Fruit fly (Drosophila melanogaster) whole organism, embryonic: ENCODE results near the gene c12.2.
A peak's percentile ranks its signal among the peaks of the same experiment; 100 is the strongest.

ENCODE experiments used
- Asciz ChIP-seq: fragments of 200-800 bp; sonication (Bioruptor generic); optimal IDR thresholded peaks from 2 replicates; lab custom pipeline; 2017; ENCODE audit warnings: missing biosample characterization, mild to moderate bottlenecking, missing genetic modification characterization, missing genetic modification reagents
- Atf3 ChIP-seq: fragments of 200-800 bp; sonication (Bioruptor generic); optimal IDR thresholded peaks from 3 replicates; lab custom pipeline; 2016; ENCODE audit warnings: missing biosample characterization, missing genetic modification characterization
- B-H1 ChIP-seq: fragments of 200-800 bp; sonication (Bioruptor generic); IDR thresholded peaks from 3 replicates; pipeline ENCODE4 v1.3.6; 2022; ENCODE audit warnings: missing biosample characterization, missing genetic modification characterization
- CG11093 ChIP-seq: fragments of 200-800 bp; sonication (Bioruptor generic); IDR thresholded peaks from 3 replicates; pipeline ENCODE4 v1.3.6; 2022; ENCODE audit warnings: missing biosample characterization, missing genetic modification characterization
- CG11723 ChIP-seq: fragments of 200-800 bp; sonication (Bioruptor generic); optimal IDR thresholded peaks from 2 replicates; lab custom pipeline; 2017; ENCODE audit warnings: missing biosample characterization, mild to moderate bottlenecking, missing genetic modification characterization
- CG12071 ChIP-seq: fragments of 200-800 bp; sonication (Bioruptor generic); optimal IDR thresholded peaks from 3 replicates; lab custom pipeline; 2018; ENCODE audit warnings: missing biosample characterization, mild to moderate bottlenecking, missing genetic modification characterization
- CG12299 ChIP-seq: fragments of 200-800 bp; sonication (Bioruptor generic); optimal IDR thresholded peaks from 2 replicates; lab custom pipeline; 2018; ENCODE audit warnings: missing biosample characterization, mild to moderate bottlenecking, missing genetic modification characterization
- CG1233 ChIP-seq: fragments of 200-800 bp; sonication (Bioruptor generic); optimal IDR thresholded peaks from 4 replicates; lab custom pipeline; 2018; ENCODE audit warnings: missing biosample characterization, mild to moderate bottlenecking, missing genetic modification characterization
- CG13296 ChIP-seq: fragments of 200-800 bp; sonication (Bioruptor generic); optimal IDR thresholded peaks from 3 replicates; lab custom pipeline; 2018; ENCODE audit warnings: missing biosample characterization, mild to moderate bottlenecking, missing genetic modification characterization
- CG17802 ChIP-seq: fragments of 200-800 bp; sonication (Bioruptor generic); optimal IDR thresholded peaks from 2 replicates; lab custom pipeline; 2018; ENCODE audit warnings: missing biosample characterization, mild to moderate bottlenecking, missing genetic modification characterization, moderate library complexity
- CG1792 ChIP-seq: fragments of 200-800 bp; sonication (Bioruptor generic); optimal IDR thresholded peaks from 2 replicates; lab custom pipeline; 2016; ENCODE audit warnings: missing biosample characterization, missing genetic modification characterization
- CG1832 ChIP-seq: fragments of 200-800 bp; sonication (Bioruptor generic); optimal IDR thresholded peaks from 2 replicates; lab custom pipeline; 2017; ENCODE audit warnings: missing biosample characterization, mild to moderate bottlenecking, missing genetic modification characterization, inconsistent platforms
- CG18599 ChIP-seq: fragments of 200-800 bp; sonication (Bioruptor generic); optimal IDR thresholded peaks from 3 replicates; lab custom pipeline; 2017; ENCODE audit warnings: missing biosample characterization, missing genetic modification characterization, mild to moderate bottlenecking, moderate library complexity, missing genetic modification reagents
- CG2116 ChIP-seq: fragments of 200-800 bp; sonication (Bioruptor generic); optimal IDR thresholded peaks from 3 replicates; lab custom pipeline; 2018; ENCODE audit warnings: missing biosample characterization, mild to moderate bottlenecking, missing genetic modification characterization
- CG2712 ChIP-seq: fragments of 200-800 bp; optimal IDR thresholded peaks from 3 replicates; lab custom pipeline; 2019; ENCODE audit warnings: missing biosample characterization, mild to moderate bottlenecking, missing genetic modification characterization, moderate library complexity
- CG34224 ChIP-seq: fragments of 200-800 bp; sonication (Bioruptor generic); IDR thresholded peaks from 3 replicates; pipeline ENCODE4 v1.3.6; 2022; ENCODE audit warnings: missing biosample characterization, missing genetic modification characterization; ENCODE audit not compliant: partially characterized antibody
- CG6689 ChIP-seq: fragments of 200-800 bp; sonication (Bioruptor generic); IDR thresholded peaks from 2 replicates; pipeline ENCODE4 v1.3.6; 2022; ENCODE audit warnings: missing biosample characterization, missing genetic modification characterization
- CG6791 ChIP-seq: fragments of 200-800 bp; sonication (Bioruptor generic); IDR thresholded peaks from 3 replicates; pipeline ENCODE4 v1.3.6; 2022; ENCODE audit warnings: missing biosample characterization, missing genetic modification characterization; ENCODE audit not compliant: partially characterized antibody
- CG7963 ChIP-seq: fragments of 200-800 bp; sonication (Bioruptor generic); IDR thresholded peaks from 3 replicates; pipeline ENCODE4 v1.3.6; 2022; ENCODE audit warnings: missing biosample characterization, missing genetic modification characterization; ENCODE audit not compliant: partially characterized antibody
- CG8290 ChIP-seq, 3 experiments: fragments of 200-800 bp; sonication (Bioruptor generic); optimal IDR thresholded peaks; 2 replicates each; lab custom pipeline; 2016 to 2019; ENCODE audit warnings: missing biosample characterization in 3 of 3, missing genetic modification characterization in 3 of 3, mild to moderate bottlenecking in 2 of 3, moderate library complexity in 1 of 3
- CG9727 ChIP-seq: fragments of 200-800 bp; sonication (Bioruptor generic); optimal IDR thresholded peaks from 3 replicates; lab custom pipeline; 2017; ENCODE audit warnings: missing biosample characterization, mild to moderate bottlenecking, missing genetic modification characterization
- CHES-1-like ChIP-seq: fragments of 200-800 bp; sonication (Bioruptor generic); optimal IDR thresholded peaks from 2 replicates; lab custom pipeline; 2016; ENCODE audit warnings: missing biosample characterization, missing genetic modification characterization
- CrebB ChIP-seq: fragments of 200-800 bp; sonication (Bioruptor generic); optimal IDR thresholded peaks from 3 replicates; lab custom pipeline; 2018; ENCODE audit warnings: missing biosample characterization, mild to moderate bottlenecking, missing genetic modification characterization
- E2f2 ChIP-seq: fragments of 200-800 bp; sonication (Bioruptor generic); IDR thresholded peaks from 2 replicates; pipeline ENCODE4 v1.3.6; 2022; ENCODE audit warnings: missing biosample characterization, missing genetic modification characterization
- ERR ChIP-seq: fragments of 200-800 bp; sonication (Bioruptor generic); optimal IDR thresholded peaks from 2 replicates; lab custom pipeline; 2016; ENCODE audit warnings: missing biosample characterization, missing genetic modification characterization
- Ets97D ChIP-seq: fragments of 200-800 bp; sonication (Bioruptor generic); optimal IDR thresholded peaks from 3 replicates; lab custom pipeline; 2016; ENCODE audit warnings: missing biosample characterization, missing genetic modification characterization
- HLH4C ChIP-seq: fragments of 200-800 bp; sonication (Bioruptor generic); IDR thresholded peaks from 3 replicates; pipeline ENCODE4 v1.3.6; 2022; ENCODE audit warnings: missing biosample characterization, missing genetic modification characterization; ENCODE audit not compliant: partially characterized antibody
- Hsf ChIP-seq: fragments of 200-800 bp; sonication (Bioruptor generic); optimal IDR thresholded peaks from 3 replicates; lab custom pipeline; 2016; ENCODE audit warnings: missing biosample characterization, missing genetic modification characterization
- Lim3 ChIP-seq: fragments of 200-800 bp; sonication (Bioruptor generic); IDR thresholded peaks from 2 replicates; pipeline ENCODE4 v1.3.6; 2022; ENCODE audit warnings: missing biosample characterization, missing genetic modification characterization
- Mes4 ChIP-seq: fragments of 200-800 bp; sonication (Bioruptor generic); optimal IDR thresholded peaks from 2 replicates; lab custom pipeline; 2016; ENCODE audit warnings: missing biosample characterization, missing genetic modification characterization
- Myb ChIP-seq: fragments of 200-800 bp; sonication (Bioruptor generic); optimal IDR thresholded peaks from 2 replicates; lab custom pipeline; 2016; ENCODE audit warnings: missing biosample characterization, missing genetic modification characterization
- Neu2 ChIP-seq: fragments of 200-800 bp; sonication (Bioruptor generic); optimal IDR thresholded peaks from 3 replicates; lab custom pipeline; 2016; ENCODE audit warnings: missing biosample characterization, missing genetic modification characterization, borderline replicate concordance
- Nf-YA ChIP-seq: fragments of 200-800 bp; sonication (Bioruptor generic); IDR thresholded peaks from 2 replicates; pipeline ENCODE4 v1.3.6; 2022; ENCODE audit warnings: missing biosample characterization, missing genetic modification characterization
- Vsx1 ChIP-seq: fragments of 200-800 bp; sonication (Bioruptor generic); optimal IDR thresholded peaks from 2 replicates; lab custom pipeline; 2017; ENCODE audit warnings: missing biosample characterization, mild to moderate bottlenecking, missing genetic modification characterization, missing genetic modification reagents
- amos ChIP-seq: fragments of 200-800 bp; sonication (Bioruptor generic); IDR thresholded peaks from 2 replicates; pipeline ENCODE4 v1.3.6; 2022; ENCODE audit warnings: missing biosample characterization, missing genetic modification characterization; ENCODE audit not compliant: partially characterized antibody
- ato ChIP-seq: fragments of 200-800 bp; sonication (Bioruptor generic); IDR thresholded peaks from 2 replicates; pipeline ENCODE4 v1.3.6; 2022; ENCODE audit warnings: missing biosample characterization, missing genetic modification characterization; ENCODE audit not compliant: partially characterized antibody
- az2 ChIP-seq: fragments of 200-800 bp; sonication (Bioruptor generic); optimal IDR thresholded peaks from 3 replicates; lab custom pipeline; 2016; ENCODE audit warnings: missing biosample characterization, missing genetic modification characterization
- cas ChIP-seq: fragments of 200-800 bp; sonication (Bioruptor generic); IDR thresholded peaks from 2 replicates; pipeline ENCODE4 v1.3.6; 2022; ENCODE audit warnings: missing biosample characterization, missing genetic modification characterization
- ems ChIP-seq: fragments of 200-800 bp; sonication (Bioruptor generic); optimal IDR thresholded peaks from 3 replicates; lab custom pipeline; 2016; ENCODE audit warnings: missing biosample characterization, missing genetic modification characterization
- ewg ChIP-seq: fragments of 200-800 bp; sonication (Bioruptor generic); optimal IDR thresholded peaks from 3 replicates; lab custom pipeline; 2017; ENCODE audit warnings: mild to moderate bottlenecking, missing biosample characterization, missing genetic modification reagents, missing genetic modification characterization
- gsb ChIP-seq: fragments of 200-800 bp; sonication (Bioruptor generic); IDR thresholded peaks from 2 replicates; pipeline ENCODE4 v1.3.6; 2022; ENCODE audit warnings: missing biosample characterization, missing genetic modification characterization
- lab ChIP-seq: fragments of 200-800 bp; sonication (Bioruptor generic); optimal IDR thresholded peaks from 3 replicates; lab custom pipeline; 2017; ENCODE audit warnings: missing biosample characterization, missing genetic modification characterization, mild to moderate bottlenecking, moderate library complexity, missing genetic modification reagents
- maf-S ChIP-seq: fragments of 200-800 bp; sonication (Bioruptor generic); optimal IDR thresholded peaks from 2 replicates; lab custom pipeline; 2016; ENCODE audit warnings: missing biosample characterization, missing genetic modification characterization
- odd ChIP-seq: fragments of 200-800 bp; sonication (Bioruptor generic); optimal IDR thresholded peaks from 2 replicates; lab custom pipeline; 2017; ENCODE audit warnings: missing biosample characterization, mild to moderate bottlenecking, missing genetic modification characterization
- onecut ChIP-seq: fragments of 200-800 bp; sonication (Bioruptor generic); IDR thresholded peaks from 2 replicates; pipeline ENCODE4 v1.3.6; 2022; ENCODE audit warnings: missing biosample characterization, missing genetic modification characterization
- pb ChIP-seq: fragments of 200-800 bp; sonication (Bioruptor generic); optimal IDR thresholded peaks from 3 replicates; lab custom pipeline; 2016; ENCODE audit warnings: missing biosample characterization, missing genetic modification characterization
- scrt ChIP-seq: fragments of 200-800 bp; sonication (Bioruptor generic); optimal IDR thresholded peaks from 2 replicates; lab custom pipeline; 2018; ENCODE audit warnings: missing biosample characterization, mild to moderate bottlenecking, missing genetic modification characterization, moderate library complexity
- unc-4 ChIP-seq: fragments of 200-800 bp; sonication (Bioruptor generic); IDR thresholded peaks from 2 replicates; pipeline ENCODE4 v1.3.6; 2022; ENCODE audit warnings: missing biosample characterization, missing genetic modification characterization; ENCODE audit not compliant: partially characterized antibody
- yki ChIP-seq: fragments of >200 bp; optimal IDR thresholded peaks from 3 replicates; lab custom pipeline; 2018
- zen2 ChIP-seq: fragments of 200-800 bp; sonication (Bioruptor generic); IDR thresholded peaks from 3 replicates; pipeline ENCODE4 v1.3.6; 2022; ENCODE audit warnings: missing biosample characterization, missing genetic modification characterization; ENCODE audit not compliant: partially characterized antibody

c12.2 gene

DNA sequence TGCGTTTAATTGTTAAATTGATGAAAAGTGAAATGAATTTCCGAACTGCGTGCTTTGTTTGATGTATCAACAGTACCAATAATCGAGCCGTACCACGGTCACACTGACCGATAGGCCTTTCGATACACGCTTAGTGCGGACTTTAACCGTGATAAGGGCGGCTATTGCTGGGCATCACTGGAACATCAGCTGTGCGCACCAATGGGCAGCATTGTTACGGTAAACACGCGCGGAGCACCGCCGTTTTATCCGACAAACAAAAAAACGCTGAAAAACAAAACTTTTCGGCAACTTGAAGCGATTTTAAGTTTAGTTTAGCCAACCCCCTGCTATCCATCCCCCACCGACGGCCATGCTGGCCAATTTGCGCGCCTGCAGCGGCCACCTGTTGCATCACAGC is at the start of gene c12.2, which contains the start of gene c12.1 (continued):
- peak; percentile 77 for TF ChIP-seq scrt (GFP tag; lab: Kevin White, UChicago)
- TF ChIP-seq CG8290 (GFP tag; optimal IDR thresholded peaks at IDR 0.05; lab: Kevin White, UChicago) = no peak
- no peak for TF ChIP-seq CG8290 (tag; optimal IDR thresholded peaks at IDR 0.05; lab: Kevin White, UChicago)
- TF ChIP-seq CG12071 (GFP tag; lab: Kevin White, UChicago) = no peak
- no peak for TF ChIP-seq Neu2 (GFP tag; lab: Kevin White, UChicago)
- no peak for TF ChIP-seq onecut
- TF ChIP-seq ERR = no peak
- no peak for TF ChIP-seq CG18599
- no peak for TF ChIP-seq CG6689 (GFP tag; lab: Robert Waterston, UW)
- TF ChIP-seq pb (GFP tag; lab: Kevin White, UChicago) = no peak
- no peak for TF ChIP-seq CG11093
- TF ChIP-seq CG11723 = no peak
- no peak for TF ChIP-seq CG1792 (GFP tag; lab: Kevin White, UChicago)
- TF ChIP-seq zen2 = 0 out of 3 replicates have a peak, but pooled peaks have one; percentile 14
- peak; percentile 67 for TF ChIP-seq E2f2 (GFP tag; lab: Robert Waterston, UW)
- TF ChIP-seq CG6791 = peak; percentile 74; the same call in 2 of the 3 replicates
- TF ChIP-seq CrebB (tag; lab: Kevin White, UChicago) = no peak
- peak; percentile 80 for TF ChIP-seq CHES-1-like
- TF ChIP-seq yki = no peak
- peak; percentile 41; the same call in 1 of the 3 replicates for TF ChIP-seq HLH4C (GFP tag; lab: Robert Waterston, UW)
- TF ChIP-seq lab = no peak
- no peak for TF ChIP-seq odd (GFP tag; lab: Kevin White, UChicago)
- no peak for TF ChIP-seq Nf-YA
- peak; percentile 57; the same call in 1 of the 3 replicates for TF ChIP-seq CG7963 (GFP tag; lab: Robert Waterston, UW)
- TF ChIP-seq Asciz (GFP tag; lab: Kevin White, UChicago) = no peak
- TF ChIP-seq Lim3 (GFP tag; lab: Robert Waterston, UW) = no peak
- TF ChIP-seq Hsf (GFP tag; lab: Kevin White, UChicago) = no peak
- TF ChIP-seq ems = no peak
- no peak for TF ChIP-seq CG1832
- TF ChIP-seq gsb (GFP tag; lab: Robert Waterston, UW) = no peak
- TF ChIP-seq CG1233 (GFP tag; lab: Kevin White, UChicago) = no peak
- TF ChIP-seq CG2116 (GFP tag; lab: Kevin White, UChicago) = peak; percentile 66
- TF ChIP-seq ato (GFP tag; lab: Robert Waterston, UW) = no peak
- no peak for TF ChIP-seq maf-S (GFP tag; lab: Kevin White, UChicago)
- no peak for TF ChIP-seq az2 (GFP tag; lab: Kevin White, UChicago)
- no peak for TF ChIP-seq Atf3 (GFP tag; lab: Kevin White, UChicago)
- TF ChIP-seq Myb (GFP tag; lab: Kevin White, UChicago) = peak; percentile 52
- no peak for TF ChIP-seq B-H1
- TF ChIP-seq Vsx1 = no peak
- peak; percentile 66 for TF ChIP-seq Ets97D (GFP tag; lab: Kevin White, UChicago)
- TF ChIP-seq CG17802 (tag; lab: Kevin White, UChicago) = no peak
- no peak for TF ChIP-seq CG2712
- TF ChIP-seq ewg (GFP tag; lab: Kevin White, UChicago) = no peak
- TF ChIP-seq CG12299 (tag; lab: Kevin White, UChicago) = no peak
- no peak for TF ChIP-seq CG13296 (GFP tag; lab: Kevin White, UChicago)
- no peak for TF ChIP-seq cas (GFP tag; lab: Robert Waterston, UW)
- TF ChIP-seq unc-4 = peak; percentile 64
- TF ChIP-seq amos (GFP tag; lab: Robert Waterston, UW) = peak; percentile 71
- TF ChIP-seq CG9727 (GFP tag; lab: Kevin White, UChicago) = no peak
- TF ChIP-seq Mes4 (GFP tag; lab: Kevin White, UChicago) = no peak
- peak; percentile 58; the same call in 1 of the 3 replicates for TF ChIP-seq CG34224
